Worm (Caenorhabditis elegans) whole organism, late embryonic: ENCODE data around the gene ekl-6.

Experiments used
- gmeb-2 ChIP-seq: sonication (generic microtip); optimal IDR thresholded peaks from 2 replicates; lab custom pipeline; 2016; ENCODE audit warnings: missing genetic modification characterization, inconsistent platforms, missing compliant biosample characterization
- pqm-1 ChIP-seq: sonication (generic microtip); optimal IDR thresholded peaks from 2 replicates; lab custom pipeline; 2016; ENCODE audit warnings: missing genetic modification characterization, missing compliant biosample characterization

- no peak for TF ChIP-seq gmeb-2 (tag; lab: Kevin White, UChicago)
- TF ChIP-seq pqm-1 (tag; lab: Kevin White, UChicago): no peak
Observed at ce11 chrIII:10035783-10036182, 28.4 kb upstream of the ekl-6 start, which contains the start of gene xbx-3.
